Fruit fly (Drosophila melanogaster) whole organism, embryonic: ENCODE data around the gene CG10435.

Experiments
- Aef1 ChIP-seq: fragments of 200-800 bp; sonication (Bioruptor generic); IDR thresholded peaks from 3 replicates; pipeline ENCODE4 v1.3.6; 2022; ENCODE audit warnings: missing biosample characterization, missing genetic modification characterization
- CG10321 ChIP-seq: fragments of 200-800 bp; sonication (Bioruptor generic); IDR thresholded peaks from 2 replicates; pipeline ENCODE4 v1.3.6; 2022; ENCODE audit warnings: missing biosample characterization, missing genetic modification characterization
- CG11093 ChIP-seq: fragments of 200-800 bp; sonication (Bioruptor generic); IDR thresholded peaks from 3 replicates; pipeline ENCODE4 v1.3.6; 2022; ENCODE audit warnings: missing biosample characterization, missing genetic modification characterization
- CG11504 ChIP-seq: fragments of 200-800 bp; sonication (Bioruptor generic); optimal IDR thresholded peaks from 3 replicates; lab custom pipeline; 2019; ENCODE audit warnings: missing biosample characterization, mild to moderate bottlenecking, missing genetic modification characterization, moderate library complexity
- CG13123 ChIP-seq: fragments of 200-800 bp; sonication (Bioruptor generic); optimal IDR thresholded peaks from 2 replicates; lab custom pipeline; 2016; ENCODE audit warnings: missing biosample characterization, missing genetic modification characterization
- CG14050 ChIP-seq: fragments of 200-800 bp; sonication (Bioruptor generic); IDR thresholded peaks from 3 replicates; pipeline ENCODE4 v1.3.6; 2022; ENCODE audit warnings: missing biosample characterization, missing genetic modification characterization
- CG16815 ChIP-seq: fragments of 200-800 bp; sonication (Bioruptor generic); optimal IDR thresholded peaks from 3 replicates; lab custom pipeline; 2017; ENCODE audit warnings: missing biosample characterization, mild to moderate bottlenecking, missing genetic modification characterization
- CG17186 ChIP-seq: fragments of 200-800 bp; sonication (Bioruptor generic); optimal IDR thresholded peaks from 3 replicates; lab custom pipeline; 2017; ENCODE audit warnings: missing biosample characterization, missing genetic modification reagents, missing genetic modification characterization
- CG18262 ChIP-seq: fragments of 200-800 bp; optimal IDR thresholded peaks from 3 replicates; lab custom pipeline; 2019; ENCODE audit warnings: missing biosample characterization, mild to moderate bottlenecking, missing genetic modification characterization, moderate library complexity
- CG18476 ChIP-seq: fragments of 200-800 bp; sonication (Bioruptor generic); optimal IDR thresholded peaks from 2 replicates; lab custom pipeline; 2016; ENCODE audit warnings: missing biosample characterization, mild to moderate bottlenecking, missing genetic modification characterization
- CG2202 ChIP-seq: fragments of 200-800 bp; sonication (Bioruptor generic); optimal IDR thresholded peaks from 2 replicates; lab custom pipeline; 2018; ENCODE audit warnings: missing biosample characterization, mild to moderate bottlenecking, missing genetic modification characterization
- CG2678 ChIP-seq: fragments of 200-800 bp; sonication (Bioruptor generic); optimal IDR thresholded peaks from 3 replicates; lab custom pipeline; 2019; ENCODE audit warnings: missing biosample characterization, mild to moderate bottlenecking, missing genetic modification characterization, moderate library complexity
- CG30020 ChIP-seq: fragments of 200-800 bp; optimal IDR thresholded peaks from 2 replicates; lab custom pipeline; 2019; ENCODE audit warnings: missing biosample characterization, mild to moderate bottlenecking, missing genetic modification characterization, moderate library complexity
- CG31224 ChIP-seq: fragments of 200-800 bp; sonication (Bioruptor generic); IDR thresholded peaks from 2 replicates; pipeline ENCODE4 v1.3.6; 2022; ENCODE audit warnings: missing biosample characterization, missing genetic modification characterization
- CG34422 ChIP-seq: fragments of 200-800 bp; sonication (Bioruptor generic); IDR thresholded peaks from 3 replicates; pipeline ENCODE4 v1.3.6; 2022; ENCODE audit warnings: missing biosample characterization, missing genetic modification characterization
- CG4424 ChIP-seq: fragments of 200-800 bp; sonication (Bioruptor generic); optimal IDR thresholded peaks from 3 replicates; lab custom pipeline; 2016; ENCODE audit warnings: missing biosample characterization, missing genetic modification characterization
- CG6175 ChIP-seq: fragments of 200-800 bp; sonication (Bioruptor generic); IDR thresholded peaks from 3 replicates; pipeline ENCODE4 v1.3.6; 2022; ENCODE audit warnings: missing biosample characterization, missing genetic modification characterization
- CG6254 ChIP-seq: fragments of 200-800 bp; sonication (Bioruptor generic); optimal IDR thresholded peaks from 3 replicates; lab custom pipeline; 2017; ENCODE audit warnings: mild to moderate bottlenecking, missing biosample characterization, missing genetic modification reagents, missing genetic modification characterization
- CG6654 ChIP-seq: fragments of 200-800 bp; sonication (Bioruptor generic); optimal IDR thresholded peaks from 2 replicates; lab custom pipeline; 2017; ENCODE audit warnings: missing biosample characterization, mild to moderate bottlenecking, missing genetic modification characterization
- CG7372 ChIP-seq: fragments of 200-800 bp; sonication (Bioruptor generic); IDR thresholded peaks from 2 replicates; pipeline ENCODE4 v1.3.6; 2022; ENCODE audit warnings: missing biosample characterization, missing genetic modification characterization
- CG7556 ChIP-seq: fragments of 200-800 bp; sonication (Bioruptor generic); optimal IDR thresholded peaks from 2 replicates; lab custom pipeline; 2017; ENCODE audit warnings: missing biosample characterization, mild to moderate bottlenecking, missing genetic modification characterization
- CG8924 ChIP-seq: fragments of 200-800 bp; optimal IDR thresholded peaks from 3 replicates; lab custom pipeline; 2019; ENCODE audit warnings: missing biosample characterization, mild to moderate bottlenecking, missing genetic modification characterization, moderate library complexity
- Doc2 ChIP-seq: fragments of 200-800 bp; sonication (Bioruptor generic); IDR thresholded peaks from 2 replicates; pipeline ENCODE4 v1.3.6; 2022; ENCODE audit warnings: missing biosample characterization, missing genetic modification characterization
- E2f1 ChIP-seq: fragments of 200-800 bp; sonication (Bioruptor generic); IDR thresholded peaks from 2 replicates; pipeline ENCODE4 v1.3.6; 2022; ENCODE audit warnings: missing biosample characterization, missing genetic modification characterization
- Hmx ChIP-seq: fragments of 200-800 bp; sonication (Bioruptor generic); optimal IDR thresholded peaks from 2 replicates; lab custom pipeline; 2016; ENCODE audit warnings: missing biosample characterization, missing genetic modification characterization
- MBD-R2 ChIP-seq: fragments of 200-800 bp; sonication (Bioruptor generic); IDR thresholded peaks from 2 replicates; pipeline ENCODE4 v1.3.6; 2022; ENCODE audit warnings: missing biosample characterization, missing genetic modification characterization
- Med ChIP-seq: fragments of 200-800 bp; sonication (Bioruptor generic); peaks from one replicate; lab custom pipeline; 2016; ENCODE audit warnings: missing biosample characterization, missing genetic modification characterization, mild to moderate bottlenecking, inconsistent platforms, moderate library complexity
- Mes4 ChIP-seq: fragments of 200-800 bp; sonication (Bioruptor generic); optimal IDR thresholded peaks from 2 replicates; lab custom pipeline; 2016; ENCODE audit warnings: missing biosample characterization, missing genetic modification characterization
- NK7.1 ChIP-seq: fragments of 200-800 bp; sonication (Bioruptor generic); optimal IDR thresholded peaks from 3 replicates; lab custom pipeline; 2016; ENCODE audit warnings: missing biosample characterization, missing genetic modification characterization
- Nf-YA ChIP-seq: fragments of 200-800 bp; sonication (Bioruptor generic); IDR thresholded peaks from 2 replicates; pipeline ENCODE4 v1.3.6; 2022; ENCODE audit warnings: missing biosample characterization, missing genetic modification characterization
- Oaz ChIP-seq: fragments of 200-800 bp; sonication (Bioruptor generic); IDR thresholded peaks from 2 replicates; pipeline ENCODE4 v1.3.6; 2022; ENCODE audit warnings: missing biosample characterization, missing genetic modification characterization
- Ptx1 ChIP-seq: fragments of 200-800 bp; sonication (Bioruptor generic); IDR thresholded peaks from 2 replicates; pipeline ENCODE4 v1.3.6; 2022; ENCODE audit warnings: missing biosample characterization, missing genetic modification characterization
- Rfx ChIP-seq: fragments of 200-800 bp; sonication (Bioruptor generic); IDR thresholded peaks from 2 replicates; pipeline ENCODE4 v1.3.6; 2022; ENCODE audit warnings: missing biosample characterization, missing genetic modification characterization
- Spps ChIP-seq: fragments of 200-800 bp; sonication (Bioruptor generic); optimal IDR thresholded peaks from 2 replicates; lab custom pipeline; 2018; ENCODE audit warnings: missing biosample characterization, mild to moderate bottlenecking, missing genetic modification characterization
- abd-A ChIP-seq: fragments of 200-800 bp; sonication (Bioruptor generic); optimal IDR thresholded peaks from 3 replicates; lab custom pipeline; 2019; ENCODE audit warnings: missing biosample characterization, mild to moderate bottlenecking, missing genetic modification characterization, moderate library complexity
- al ChIP-seq: fragments of 200-800 bp; sonication (Bioruptor generic); IDR thresholded peaks from 2 replicates; pipeline ENCODE4 v1.3.6; 2022; ENCODE audit warnings: missing biosample characterization, missing genetic modification characterization
- bab2 ChIP-seq: fragments of 200-800 bp; sonication (Bioruptor generic); optimal IDR thresholded peaks from 2 replicates; lab custom pipeline; 2016; ENCODE audit warnings: missing biosample characterization, missing genetic modification characterization
- cato ChIP-seq: fragments of 200-800 bp; sonication (Bioruptor generic); optimal IDR thresholded peaks from 2 replicates; lab custom pipeline; 2016; ENCODE audit warnings: missing biosample characterization, missing genetic modification characterization, borderline replicate concordance
- chn ChIP-seq: fragments of 200-800 bp; sonication (Bioruptor generic); optimal IDR thresholded peaks from 2 replicates; lab custom pipeline; 2016; ENCODE audit warnings: missing biosample characterization, missing genetic modification characterization
- da ChIP-seq: fragments of 200-800 bp; sonication (Bioruptor generic); optimal IDR thresholded peaks from 2 replicates; lab custom pipeline; 2016; ENCODE audit warnings: missing biosample characterization, missing genetic modification characterization
- dimm ChIP-seq: fragments of 200-800 bp; sonication (Bioruptor generic); IDR thresholded peaks from 2 replicates; pipeline ENCODE4 v1.3.6; 2022; ENCODE audit warnings: missing biosample characterization, missing genetic modification characterization
- dm ChIP-seq: fragments of 200-800 bp; sonication (Bioruptor generic); optimal IDR thresholded peaks from 3 replicates; lab custom pipeline; 2016; ENCODE audit warnings: missing biosample characterization, missing genetic modification characterization
- fd64A ChIP-seq: fragments of 200-800 bp; sonication (Bioruptor generic); optimal IDR thresholded peaks from 3 replicates; lab custom pipeline; 2018; ENCODE audit warnings: missing biosample characterization, mild to moderate bottlenecking, missing genetic modification characterization
- gsb ChIP-seq: fragments of 200-800 bp; sonication (Bioruptor generic); IDR thresholded peaks from 2 replicates; pipeline ENCODE4 v1.3.6; 2022; ENCODE audit warnings: missing biosample characterization, missing genetic modification characterization
- hbn ChIP-seq: fragments of 200-800 bp; sonication (Bioruptor generic); IDR thresholded peaks from 2 replicates; pipeline ENCODE4 v1.3.6; 2022; ENCODE audit warnings: missing biosample characterization, missing genetic modification characterization; ENCODE audit not compliant: partially characterized antibody
- nerfin-2 ChIP-seq: fragments of 200-800 bp; sonication (Bioruptor generic); IDR thresholded peaks from 2 replicates; pipeline ENCODE4 v1.3.6; 2022; ENCODE audit warnings: missing biosample characterization, missing genetic modification characterization; ENCODE audit not compliant: partially characterized antibody
- pfk ChIP-seq: fragments of 200-800 bp; sonication (Bioruptor generic); optimal IDR thresholded peaks from 2 replicates; lab custom pipeline; 2018; ENCODE audit warnings: missing biosample characterization, mild to moderate bottlenecking, missing genetic modification characterization, moderate library complexity
- pnt ChIP-seq: fragments of 200-800 bp; sonication (Bioruptor generic); optimal IDR thresholded peaks from 3 replicates; lab custom pipeline; 2016; ENCODE audit warnings: missing biosample characterization, missing genetic modification characterization
- ranshi ChIP-seq: fragments of 200-800 bp; sonication (Bioruptor generic); IDR thresholded peaks from 2 replicates; pipeline ENCODE4 v1.3.6; 2022; ENCODE audit warnings: missing biosample characterization, missing genetic modification characterization
- sob ChIP-seq: fragments of 200-800 bp; sonication (Bioruptor generic); IDR thresholded peaks from 2 replicates; pipeline ENCODE4 v1.3.6; 2022; ENCODE audit warnings: missing biosample characterization, missing genetic modification characterization
- twi ChIP-seq: fragments of 200-800 bp; optimal IDR thresholded peaks from 2 replicates; lab custom pipeline; 2019; ENCODE audit warnings: missing biosample characterization, mild to moderate bottlenecking, missing genetic modification characterization, moderate library complexity

CG10435 gene

dm6 chr3R:8001074-8001669, 11.8 kb downstream of the CG10435 start, which contains the start of the genes Kmn2 and CG2698 (continued):
- TF ChIP-seq al (peak; percentile 97), CG6654 (GFP tag; lab: Kevin White, UChicago) (peak; percentile 78), CG13123 (GFP tag; lab: Kevin White, UChicago) (peak; percentile 85), CG4424 (GFP tag; lab: Kevin White, UChicago) (peak; percentile 97), Aef1 (peak; percentile 99), dm (peak; percentile 71), CG7372 (GFP tag; lab: Robert Waterston, UW) (peak; percentile 97), CG2202 (tag; lab: Kevin White, UChicago) (peak; percentile 88), CG6254 (GFP tag; lab: Kevin White, UChicago) (peak; percentile 92), chn (GFP tag; lab: Kevin White, UChicago) (peak; percentile 86), Doc2 (GFP tag; lab: Robert Waterston, UW) (peak; percentile 92), nerfin-2 (GFP tag; lab: Robert Waterston, UW) (peak; percentile 56), Nf-YA (GFP tag; lab: Robert Waterston, UW) (peak; percentile 95), dimm (peak; percentile 95), E2f1 (peak; percentile 98), hbn (GFP tag; lab: Robert Waterston, UW) (peak; percentile 36; the same call in 1 of the 2 replicates), CG10321 (GFP tag; lab: Robert Waterston, UW) (peak; percentile 83), CG7556 (GFP tag; lab: Kevin White, UChicago) (peak; percentile 94), CG18262 (tag; lab: Kevin White, UChicago) (peak; percentile 95), NK7.1 (peak; percentile 61), CG2678 (tag; lab: Kevin White, UChicago) (peak; percentile 96), CG31224 (GFP tag; lab: Robert Waterston, UW) (peak; percentile 94), gsb (GFP tag; lab: Robert Waterston, UW) (peak; percentile 93), Mes4 (peak; percentile 61), CG17186 (peak; percentile 48), CG6175 (peak; percentile 92), CG11093 (peak; percentile 98), pfk (GFP tag; lab: Kevin White, UChicago) (no peak), CG30020 (tag; lab: Kevin White, UChicago) (peak; percentile 79), ranshi (peak; percentile 97), Hmx (GFP tag; lab: Kevin White, UChicago) (peak; percentile 68), CG34422 (GFP tag; lab: Robert Waterston, UW) (peak; percentile 98), CG11504 (tag; lab: Kevin White, UChicago) (peak; percentile 93), CG16815 (GFP tag; lab: Kevin White, UChicago) (peak; percentile 96), CG8924 (tag; lab: Kevin White, UChicago) (peak; percentile 95), pnt (GFP tag; lab: Kevin White, UChicago) (peak; percentile 81), da (peak; percentile 48), twi (peak; percentile 89), Oaz (GFP tag; lab: Robert Waterston, UW) (peak; percentile 94), Ptx1 (GFP tag; lab: Robert Waterston, UW) (peak; percentile 99), Rfx (peak; percentile 98), abd-A (tag; lab: Kevin White, UChicago) (no peak), sob (GFP tag; lab: Robert Waterston, UW) (peak; percentile 99), Med (GFP tag; lab: Kevin White, UChicago) (peak; percentile 97), cato (GFP tag; lab: Kevin White, UChicago) (peak; percentile 91), Spps (tag; lab: Kevin White, UChicago) (peak; percentile 84), CG18476 (peak; percentile 95), CG14050 (GFP tag; lab: Robert Waterston, UW) (peak; percentile 97), MBD-R2 (GFP tag; lab: Robert Waterston, UW) (peak; percentile 98), bab2 (GFP tag; lab: Kevin White, UChicago) (peak; percentile 84), fd64A (GFP tag; lab: Kevin White, UChicago) (peak; percentile 74)
